Worm (Caenorhabditis elegans) whole organism, L1 larva: ENCODE data around the gene nlp-48.
A peak's percentile ranks its signal among the peaks of the same experiment; 100 is the strongest.

ENCODE experiments used
- C16A3.4 ChIP-seq: fragments of 150-350 bp; optimal IDR thresholded peaks from 2 replicates; lab custom pipeline; 2014; ENCODE audit warnings: missing biosample characterization, missing genetic modification characterization
- C34B4.2 ChIP-seq: sonication (generic microtip); optimal IDR thresholded peaks from 2 replicates; lab custom pipeline; 2017; ENCODE audit warnings: mild to moderate bottlenecking, missing genetic modification characterization, missing compliant biosample characterization
- Y116A8C.19 ChIP-seq: sonication (generic microtip); optimal IDR thresholded peaks from 2 replicates; lab custom pipeline; 2016; ENCODE audit warnings: missing compliant biosample characterization, missing genetic modification characterization, borderline replicate concordance
- aly-2 ChIP-seq: fragments of 150-350 bp; optimal IDR thresholded peaks from 2 replicates; lab custom pipeline; 2014; ENCODE audit warnings: missing biosample characterization, missing genetic modification characterization
- ama-1 ChIP-seq: fragments of 150-350 bp; optimal IDR thresholded peaks from 2 replicates; lab custom pipeline; 2014
- blmp-1 ChIP-seq: fragments of 150-350 bp; optimal IDR thresholded peaks from 2 replicates; lab custom pipeline; 2014; ENCODE audit warnings: missing biosample characterization, missing genetic modification characterization
- ceh-88 ChIP-seq: fragments of 200-800 bp; sonication (Bioruptor generic); IDR thresholded peaks from 2 replicates; pipeline ENCODE4 v1.3.6; 2022; ENCODE audit warnings: missing genetic modification characterization, missing compliant biosample characterization
- dsc-1 ChIP-seq: sonication (generic microtip); optimal IDR thresholded peaks from 2 replicates; lab custom pipeline; 2016; ENCODE audit warnings: mild to moderate bottlenecking, missing genetic modification characterization, missing compliant biosample characterization
- efl-3 ChIP-seq: fragments of 200-800 bp; sonication (Bioruptor generic); optimal IDR thresholded peaks from 2 replicates; lab custom pipeline; 2018; ENCODE audit warnings: mild to moderate bottlenecking, missing genetic modification characterization, missing compliant biosample characterization
- egl-27 ChIP-seq, 2 experiments: fragments of 150-350 bp in 1 of 2; sonication (generic microtip); optimal IDR thresholded peaks; 3 replicates each; lab custom pipeline; 2017 to 2018; ENCODE audit warnings: missing biosample characterization in 2 of 2, missing genetic modification characterization in 2 of 2, missing genetic modification reagents in 2 of 2
- elt-3 ChIP-seq, 6 experiments: fragments of 150-350 bp in 1 of 6; sonication (generic microtip); optimal IDR thresholded peaks; 2 replicates each; lab custom pipeline; 2017 to 2018; ENCODE audit warnings: missing biosample characterization in 6 of 6, missing genetic modification characterization in 6 of 6, inconsistent platforms in 1 of 6
- ets-5 ChIP-seq: fragments of 200-800 bp; sonication (Bioruptor generic); IDR thresholded peaks from 2 replicates; pipeline ENCODE4 v1.3.6; 2022; ENCODE audit warnings: missing genetic modification characterization, missing compliant biosample characterization
- fkh-10 ChIP-seq: sonication (generic microtip); optimal IDR thresholded peaks from 2 replicates; lab custom pipeline; 2017; ENCODE audit warnings: missing biosample characterization, missing genetic modification reagents, missing genetic modification characterization
- fos-1 ChIP-seq: fragments of 150-350 bp; optimal IDR thresholded peaks from 2 replicates; lab custom pipeline; 2014; ENCODE audit warnings: missing biosample characterization, missing genetic modification characterization
- grh-1 ChIP-seq: fragments of 200-800 bp; sonication (Bioruptor generic); IDR thresholded peaks from 2 replicates; pipeline ENCODE4 v1.3.6; 2022; ENCODE audit warnings: missing genetic modification reagents, missing genetic modification characterization, missing compliant biosample characterization
- hlh-17 ChIP-seq: fragments of 200-800 bp; sonication (Bioruptor generic); optimal IDR thresholded peaks from 2 replicates; lab custom pipeline; 2018; ENCODE audit warnings: missing genetic modification characterization, mild to moderate bottlenecking, missing compliant biosample characterization, moderate library complexity, borderline replicate concordance
- hlh-4 ChIP-seq: sonication (generic microtip); optimal IDR thresholded peaks from 2 replicates; lab custom pipeline; 2016; ENCODE audit warnings: mild to moderate bottlenecking, missing genetic modification characterization, missing compliant biosample characterization
- hpl-2 ChIP-seq: fragments of 150-350 bp; optimal IDR thresholded peaks from 2 replicates; lab custom pipeline; 2014; ENCODE audit warnings: missing biosample characterization, missing genetic modification reagents, missing genetic modification characterization
- irx-1 ChIP-seq: sonication (generic microtip); optimal IDR thresholded peaks from 2 replicates; lab custom pipeline; 2016; ENCODE audit warnings: missing genetic modification characterization, missing compliant biosample characterization
- isw-1 ChIP-seq: fragments of 200-800 bp; sonication (Bioruptor generic); IDR thresholded peaks from 2 replicates; pipeline ENCODE4 v1.3.6; 2022; ENCODE audit warnings: missing genetic modification characterization, missing compliant biosample characterization
- jun-1 ChIP-seq: fragments of 150-350 bp; optimal IDR thresholded peaks from 2 replicates; lab custom pipeline; 2014; ENCODE audit warnings: missing biosample characterization, missing genetic modification reagents, missing genetic modification characterization
- lin-13 ChIP-seq: fragments of 150-350 bp; optimal IDR thresholded peaks from 2 replicates; lab custom pipeline; 2014; ENCODE audit warnings: missing biosample characterization, missing genetic modification reagents, missing genetic modification characterization
- lin-15B ChIP-seq: fragments of 150-350 bp; sonication (generic microtip); optimal IDR thresholded peaks from 3 replicates; lab custom pipeline; 2014; ENCODE audit warnings: missing biosample characterization, missing genetic modification characterization
- lin-35 ChIP-seq, 2 experiments: fragments of 150-350 bp; optimal IDR thresholded peaks; 2 replicates each; lab custom pipeline; 2014; ENCODE audit warnings: missing biosample characterization in 2 of 2, missing genetic modification characterization in 2 of 2, missing genetic modification reagents in 2 of 2
- lin-39 ChIP-seq: fragments of 150-350 bp; optimal IDR thresholded peaks from 2 replicates; lab custom pipeline; 2014; ENCODE audit warnings: missing biosample characterization, missing genetic modification reagents, missing genetic modification characterization
- lir-3 ChIP-seq: sonication (generic microtip); optimal IDR thresholded peaks from 2 replicates; lab custom pipeline; 2016; ENCODE audit warnings: mild to moderate bottlenecking, missing genetic modification characterization, moderate library complexity, missing compliant biosample characterization; ENCODE audit not compliant: poor library complexity
- lsy-2 ChIP-seq, 2 experiments: fragments of 150-350 bp; optimal IDR thresholded peaks; 2 replicates each; lab custom pipeline; 2014; ENCODE audit warnings: missing biosample characterization in 2 of 2, missing genetic modification characterization in 2 of 2
- mab-9 ChIP-seq: fragments of 200-800 bp; sonication (Bioruptor generic); IDR thresholded peaks from 2 replicates; pipeline ENCODE4 v1.3.6; 2022; ENCODE audit warnings: missing genetic modification reagents, missing genetic modification characterization, missing compliant biosample characterization
- nhr-11 ChIP-seq: fragments of 150-350 bp; optimal IDR thresholded peaks from 2 replicates; lab custom pipeline; 2014; ENCODE audit warnings: missing biosample characterization, missing genetic modification characterization
- nhr-12 ChIP-seq: sonication (generic microtip); optimal IDR thresholded peaks from 2 replicates; lab custom pipeline; 2017; ENCODE audit warnings: missing biosample characterization, missing genetic modification characterization
- nhr-19 ChIP-seq: fragments of 200-800 bp; sonication (Bioruptor generic); conservative IDR thresholded peaks from 2 replicates; pipeline ENCODE4 v1.3.6; 2022; ENCODE audit warnings: missing genetic modification characterization, missing compliant biosample characterization
- nhr-71 ChIP-seq: sonication (generic microtip); optimal IDR thresholded peaks from 2 replicates; lab custom pipeline; 2016; ENCODE audit warnings: mild to moderate bottlenecking, missing genetic modification characterization, moderate library complexity, missing compliant biosample characterization
- nhr-85 ChIP-seq: sonication (generic microtip); peaks from one replicate; lab custom pipeline; 2016; ENCODE audit warnings: missing genetic modification characterization, inconsistent platforms, missing compliant biosample characterization
- pag-3 ChIP-seq: sonication (generic microtip); optimal IDR thresholded peaks from 2 replicates; lab custom pipeline; 2017; ENCODE audit warnings: missing genetic modification characterization, mild to moderate bottlenecking, missing compliant biosample characterization, antibody characterized with exemption, borderline replicate concordance; ENCODE audit not compliant: insufficient read depth
- pax-3 ChIP-seq: fragments of 200-800 bp; sonication (Bioruptor generic); optimal IDR thresholded peaks from 2 replicates; lab custom pipeline; 2018; ENCODE audit warnings: mild to moderate bottlenecking, missing genetic modification characterization, moderate library complexity, missing compliant biosample characterization
- rnt-1 ChIP-seq: sonication (generic microtip); optimal IDR thresholded peaks from 2 replicates; lab custom pipeline; 2016; ENCODE audit warnings: mild to moderate bottlenecking, missing genetic modification characterization, moderate library complexity, missing compliant biosample characterization
- snpc-4 ChIP-seq: fragments of 150-350 bp; optimal IDR thresholded peaks from 2 replicates; lab custom pipeline; 2014; ENCODE audit warnings: missing biosample characterization, missing genetic modification characterization
- snu-23 ChIP-seq: sonication (generic microtip); optimal IDR thresholded peaks from 2 replicates; lab custom pipeline; 2016; ENCODE audit warnings: missing genetic modification characterization, missing compliant biosample characterization
- sup-37 ChIP-seq: fragments of 200-800 bp; sonication (Bioruptor generic); optimal IDR thresholded peaks from 2 replicates; lab custom pipeline; 2018; ENCODE audit warnings: mild to moderate bottlenecking, missing genetic modification characterization, missing compliant biosample characterization
- tbx-2 ChIP-seq: sonication (generic microtip); optimal IDR thresholded peaks from 2 replicates; lab custom pipeline; 2016; ENCODE audit warnings: missing genetic modification characterization, missing compliant biosample characterization
- tlp-1 ChIP-seq: fragments of 150-350 bp; optimal IDR thresholded peaks from 2 replicates; lab custom pipeline; 2014; ENCODE audit warnings: missing biosample characterization, missing genetic modification characterization
- unc-62 ChIP-seq: fragments of 150-350 bp; optimal IDR thresholded peaks from 2 replicates; lab custom pipeline; 2014; ENCODE audit warnings: missing biosample characterization, missing genetic modification reagents, missing genetic modification characterization
- unc-86 ChIP-seq: sonication (generic microtip); optimal IDR thresholded peaks from 2 replicates; lab custom pipeline; 2016; ENCODE audit warnings: missing genetic modification characterization, missing compliant biosample characterization
- xbp-1 ChIP-seq: sonication (generic microtip); optimal IDR thresholded peaks from 2 replicates; lab custom pipeline; 2016; ENCODE audit warnings: missing genetic modification characterization, missing compliant biosample characterization
- ztf-11 ChIP-seq, 2 experiments: sonication (generic microtip); optimal IDR thresholded peaks; 2 replicates each; lab custom pipeline; 2016 to 2017; ENCODE audit warnings: missing genetic modification characterization in 2 of 2, missing biosample characterization in 1 of 2, missing compliant biosample characterization in 1 of 2
- ztf-4 ChIP-seq: fragments of 150-350 bp; optimal IDR thresholded peaks from 2 replicates; lab custom pipeline; 2014; ENCODE audit warnings: missing biosample characterization, missing genetic modification characterization

The nlp-48 gene

DNA sequence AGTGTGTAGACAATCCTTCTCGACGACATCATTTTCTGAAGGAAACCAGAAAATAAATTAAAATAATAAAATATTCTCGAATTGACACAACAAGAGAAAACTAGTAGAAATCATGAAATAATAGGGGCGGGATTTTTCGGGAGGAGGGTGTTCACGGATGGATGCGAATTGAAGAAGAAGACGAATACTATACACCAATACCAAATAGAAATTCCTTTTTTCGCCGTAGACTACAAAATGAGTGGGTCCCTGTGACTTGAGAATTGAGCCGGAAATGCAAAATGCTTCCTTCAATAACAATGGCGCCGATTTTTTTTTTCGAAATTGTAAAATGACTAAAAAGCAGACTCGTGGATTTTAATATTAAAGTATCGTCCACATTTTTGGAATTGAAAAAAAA lies at the start of gene nlp-48:
TSS of gene nlp-48 (minus strand) at position 101 of the 400 bp plus-strand sequence.
- no peak for TF ChIP-seq ets-5 (GFP tag; lab: Robert Waterston, UW)
- no peak for TF ChIP-seq irx-1
- no peak for TF ChIP-seq lir-3 (tag; lab: Kevin White, UChicago)
- no peak for TF ChIP-seq blmp-1
- no peak for TF ChIP-seq nhr-71
- TF ChIP-seq jun-1 = no peak
- no peak for TF ChIP-seq unc-62 (GFP tag; lab: Kevin White, UChicago)
- TF ChIP-seq lin-13 (GFP tag; lab: Kevin White, UChicago) = no peak
- no peak for TF ChIP-seq ceh-88 (GFP tag; lab: Robert Waterston, UW)
- no peak for TF ChIP-seq nhr-12 (tag; lab: Kevin White, UChicago)
- no peak for TF ChIP-seq aly-2 (tag; lab: Kevin White, UChicago)
- TF ChIP-seq tbx-2 (tag; lab: Kevin White, UChicago) = no peak
- TF ChIP-seq lin-35 (GFP tag; optimal IDR thresholded peaks at IDR 0.05; lab: Kevin White, UChicago) = no peak
- no peak for TF ChIP-seq nhr-85 (tag; lab: Kevin White, UChicago)
- no peak for TF ChIP-seq dsc-1
- no peak for TF ChIP-seq rnt-1 (tag; lab: Kevin White, UChicago)
- no peak for TF ChIP-seq snu-23
- TF ChIP-seq sup-37 (GFP tag; lab: Kevin White, UChicago) = no peak

DNA sequence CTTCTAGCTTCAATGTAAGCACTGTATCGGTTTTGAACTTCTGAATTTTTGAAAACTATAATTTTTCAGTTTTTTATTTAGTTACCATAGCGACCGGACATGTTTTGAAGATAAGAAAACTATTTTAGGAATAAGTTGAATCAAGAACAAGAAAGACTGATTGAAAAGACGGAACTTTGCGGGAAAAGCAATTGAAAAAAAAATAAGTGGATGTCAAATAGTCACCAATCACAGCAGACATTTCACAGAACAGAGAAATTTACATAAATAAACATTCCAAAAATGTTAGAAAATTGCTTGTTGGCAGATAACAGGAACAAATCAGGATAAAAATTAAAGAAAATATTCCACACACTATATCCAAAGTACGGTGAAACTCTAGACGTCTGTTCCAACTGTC lies 48.9 kb upstream of the nlp-48 start, which contains the start of gene F54C8.6:
TSS of gene F54C8.6 (minus strand) at position 101 of the 400 bp plus-strand sequence.
- TF ChIP-seq nhr-12 (tag; lab: Kevin White, UChicago) (no peak), ama-1 (lab: Kevin White, UChicago) (no peak), C34B4.2 (tag; lab: Kevin White, UChicago) (no peak), snpc-4 (no peak), nhr-19 (GFP tag; lab: Robert Waterston, UW) (no peak), ceh-88 (GFP tag; lab: Robert Waterston, UW) (no peak), fos-1 (no peak), lin-15B (tag; lab: Kevin White, UChicago) (no peak), xbp-1 (tag; lab: Kevin White, UChicago) (no peak), lsy-2 (tag; optimal IDR thresholded peaks at IDR 0.05; lab: Kevin White, UChicago) (no peak), isw-1 (GFP tag; lab: Robert Waterston, UW) (no peak), hlh-17 (GFP tag; lab: Kevin White, UChicago) (no peak), tlp-1 (tag; lab: Kevin White, UChicago) (no peak), lin-39 (no peak), egl-27 (tag; optimal IDR thresholded peaks at IDR 0.05; lab: Kevin White, UChicago) (no peak), efl-3 (GFP tag; lab: Kevin White, UChicago) (no peak), sup-37 (GFP tag; lab: Kevin White, UChicago) (no peak), hlh-4 (no peak)

DNA sequence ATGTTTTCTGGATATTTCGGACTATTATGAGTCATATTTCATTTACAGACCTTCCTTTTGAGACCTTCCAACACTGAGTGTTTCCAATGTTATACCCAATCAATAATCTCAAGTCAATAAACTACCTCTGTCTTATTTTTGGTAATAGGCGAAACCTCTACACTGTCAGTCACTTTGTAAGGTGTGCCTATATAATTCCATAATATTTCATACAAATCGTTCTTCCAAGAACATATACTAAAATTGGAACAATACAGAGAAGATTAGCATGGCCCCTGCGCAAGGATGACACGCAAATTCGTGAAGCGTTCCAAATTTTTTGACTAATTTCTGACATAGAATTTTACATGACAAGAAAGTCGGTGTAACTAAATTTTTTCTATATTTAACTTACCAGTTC lies 48.4 kb upstream of the nlp-48 start:
- peak; percentile 60 for TF ChIP-seq snpc-4

DNA sequence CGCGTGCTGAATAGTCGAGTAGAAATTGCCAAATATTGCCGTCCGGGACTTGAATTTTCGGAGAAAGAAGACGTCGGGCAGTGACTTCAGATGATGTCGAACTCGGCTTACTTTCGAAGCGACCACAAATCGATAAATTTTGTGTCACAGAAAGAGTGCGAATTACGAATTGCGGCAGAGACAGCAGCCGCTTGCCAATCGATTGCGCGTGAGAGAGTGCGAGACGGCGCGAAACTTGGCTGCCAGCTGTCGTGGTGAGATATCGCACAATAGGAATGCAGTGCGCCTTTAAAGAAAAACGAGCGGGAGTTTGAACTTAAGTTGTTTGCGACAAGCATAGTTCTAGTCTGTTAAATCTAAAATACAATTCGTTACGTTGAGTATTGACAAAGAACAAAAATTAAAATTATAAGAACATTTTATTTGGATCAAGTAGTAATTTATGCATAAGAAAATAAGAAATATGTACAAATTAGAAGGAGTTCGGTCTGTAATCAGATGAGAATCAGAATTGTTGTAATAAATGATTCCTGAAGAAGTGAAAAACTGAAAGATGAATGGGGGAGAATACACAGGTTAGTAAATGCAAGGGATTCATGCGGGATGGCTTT lies 42.6 kb upstream of the nlp-48 start, which contains the start of gene pir-2:
TSS of gene pir-2 (minus strand) at position 218 of the 611 bp plus-strand sequence.
- peak; percentile 97 for TF ChIP-seq lin-35 (GFP tag; optimal IDR thresholded peaks at IDR 0.05; lab: Kevin White, UChicago)
- TF ChIP-seq hpl-2 (GFP tag; lab: Kevin White, UChicago) = no peak
- TF ChIP-seq pag-3 (tag; lab: Kevin White, UChicago) = no peak
- peak in 1 of 6 experiments; percentile 43 for TF ChIP-seq elt-3 (tag; optimal IDR thresholded peaks at IDR 0.05; lab: Kevin White, UChicago)
- peak; percentile 84 for TF ChIP-seq C16A3.4 (tag; lab: Kevin White, UChicago)
- no peak for TF ChIP-seq tlp-1 (tag; lab: Kevin White, UChicago)
- peak; percentile 85 for TF ChIP-seq unc-86 (tag; lab: Kevin White, UChicago)
- peak; percentile 50 for TF ChIP-seq lir-3 (tag; lab: Kevin White, UChicago)
- TF ChIP-seq mab-9 = 0 out of 2 replicates have a peak, but pooled peaks have one; percentile 56
- peak; percentile 85 for TF ChIP-seq nhr-19 (GFP tag; lab: Robert Waterston, UW)
- TF ChIP-seq jun-1 = peak; percentile 84
- TF ChIP-seq fkh-10 (GFP tag; lab: Kevin White, UChicago) = peak; percentile 65
- peak in 1 of 2 experiments; percentile 57 for TF ChIP-seq ztf-11 (tag; optimal IDR thresholded peaks at IDR 0.05; lab: Kevin White, UChicago)
- peak; percentile 57 for TF ChIP-seq dsc-1
- peak; percentile 25 for TF ChIP-seq nhr-11
- peak; percentile 85 for TF ChIP-seq ztf-4 (tag; lab: Kevin White, UChicago)
- TF ChIP-seq irx-1 = peak; percentile 56
- TF ChIP-seq grh-1 (GFP tag; lab: Robert Waterston, UW) = peak; percentile 58
- TF ChIP-seq Y116A8C.19 (tag; lab: Kevin White, UChicago) = no peak
- no peak for TF ChIP-seq pax-3 (tag; lab: Kevin White, UChicago)
